Fruit fly (Drosophila melanogaster): ENCODE data around the gene Eig71Eg.

DNA sequence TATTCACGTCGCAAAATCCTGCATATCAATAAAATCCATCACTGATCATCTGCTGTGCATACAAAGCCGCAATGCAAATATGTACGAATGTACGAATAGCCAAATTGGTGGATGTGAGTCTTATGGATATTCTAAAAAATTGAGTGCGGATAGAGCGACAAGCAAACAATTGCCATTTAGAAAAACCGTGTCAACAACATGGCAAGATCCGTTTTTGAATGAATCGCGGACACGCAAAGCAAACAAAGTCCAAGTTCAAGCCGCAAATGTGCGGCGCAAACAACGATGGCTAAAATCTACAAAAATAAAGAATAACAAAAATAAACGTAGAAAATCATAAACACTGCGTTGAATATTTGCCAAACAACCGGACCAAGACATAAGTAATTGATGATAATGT, 32.1 kb downstream of the Eig71Eg start:
- no peak for TF ChIP-seq CG32121 (GFP tag; IDR thresholded peaks at IDR 0.05)
- TF ChIP-seq D1 (tag; optimal IDR thresholded peaks at IDR 0.05) = no peak

Measured in whole organism, pupa.